Fruit fly (Drosophila melanogaster) whole organism, embryonic: Measurements from ENCODE around the gene CG42685.

Experiments used
- ATbp ChIP-seq: fragments of 200-800 bp; sonication (Bioruptor generic); optimal IDR thresholded peaks from 2 replicates; lab custom pipeline; 2017; ENCODE audit warnings: missing biosample characterization, mild to moderate bottlenecking, missing genetic modification characterization, missing genetic modification reagents
- Abd-B ChIP-seq: fragments of 200-800 bp; sonication (Bioruptor generic); optimal IDR thresholded peaks from 2 replicates; lab custom pipeline; 2018; ENCODE audit warnings: missing biosample characterization, mild to moderate bottlenecking, missing genetic modification characterization, moderate library complexity
- C15 ChIP-seq: fragments of 200-800 bp; sonication (Bioruptor generic); IDR thresholded peaks from 3 replicates; pipeline ENCODE4 v1.3.6; 2022; ENCODE audit warnings: missing biosample characterization, missing genetic modification characterization
- CG10565 ChIP-seq: fragments of 200-800 bp; sonication (Bioruptor generic); optimal IDR thresholded peaks from 3 replicates; lab custom pipeline; 2016; ENCODE audit warnings: missing biosample characterization, mild to moderate bottlenecking, missing genetic modification characterization
- CG10959 ChIP-seq: fragments of 200-800 bp; sonication (Bioruptor generic); IDR thresholded peaks from 2 replicates; pipeline ENCODE4 v1.3.6; 2022; ENCODE audit warnings: missing biosample characterization, missing genetic modification characterization
- CG11247 ChIP-seq: fragments of 200-800 bp; sonication (Bioruptor generic); IDR thresholded peaks from 2 replicates; pipeline ENCODE4 v1.3.6; 2022; ENCODE audit warnings: missing biosample characterization, missing genetic modification characterization
- CG11456 ChIP-seq: fragments of 200-800 bp; sonication (Bioruptor generic); IDR thresholded peaks from 3 replicates; pipeline ENCODE4 v1.3.6; 2022; ENCODE audit warnings: missing biosample characterization, missing genetic modification characterization
- CG12236 ChIP-seq: fragments of 200-800 bp; sonication (Bioruptor generic); optimal IDR thresholded peaks from 2 replicates; lab custom pipeline; 2016; ENCODE audit warnings: missing biosample characterization, missing genetic modification characterization
- CG13287 ChIP-seq: fragments of 200-800 bp; sonication (Bioruptor generic); IDR thresholded peaks from 2 replicates; pipeline ENCODE4 v1.3.6; 2022; ENCODE audit warnings: missing biosample characterization, missing genetic modification characterization; ENCODE audit not compliant: partially characterized antibody
- CG13624 ChIP-seq: fragments of 200-800 bp; sonication (Bioruptor generic); optimal IDR thresholded peaks from 2 replicates; lab custom pipeline; 2016; ENCODE audit warnings: missing biosample characterization, missing genetic modification characterization
- CG14860 ChIP-seq: fragments of 200-800 bp; sonication (Bioruptor generic); IDR thresholded peaks from 3 replicates; pipeline ENCODE4 v1.3.6; 2022; ENCODE audit warnings: missing biosample characterization, missing genetic modification characterization; ENCODE audit not compliant: partially characterized antibody
- CG17186 ChIP-seq: fragments of 200-800 bp; sonication (Bioruptor generic); optimal IDR thresholded peaks from 3 replicates; lab custom pipeline; 2017; ENCODE audit warnings: missing biosample characterization, missing genetic modification reagents, missing genetic modification characterization
- CG17361 ChIP-seq: fragments of 200-800 bp; sonication (Bioruptor generic); IDR thresholded peaks from 3 replicates; pipeline ENCODE4 v1.3.6; 2022; ENCODE audit warnings: missing biosample characterization, missing genetic modification characterization
- CG17829 ChIP-seq: fragments of 200-800 bp; optimal IDR thresholded peaks from 2 replicates; lab custom pipeline; 2019; ENCODE audit warnings: missing biosample characterization, mild to moderate bottlenecking, missing genetic modification characterization, moderate library complexity
- CG18476 ChIP-seq: fragments of 200-800 bp; sonication (Bioruptor generic); optimal IDR thresholded peaks from 2 replicates; lab custom pipeline; 2016; ENCODE audit warnings: missing biosample characterization, mild to moderate bottlenecking, missing genetic modification characterization
- CG2199 ChIP-seq: fragments of 200-800 bp; sonication (Bioruptor generic); IDR thresholded peaks from 3 replicates; pipeline ENCODE4 v1.3.6; 2022; ENCODE audit warnings: missing biosample characterization, missing genetic modification characterization
- CG2889 ChIP-seq: fragments of 200-800 bp; sonication (Bioruptor generic); IDR thresholded peaks from 3 replicates; pipeline ENCODE4 v1.3.6; 2022; ENCODE audit warnings: missing biosample characterization, missing genetic modification characterization
- CG3847 ChIP-seq: fragments of 200-800 bp; sonication (Bioruptor generic); IDR thresholded peaks from 2 replicates; pipeline ENCODE4 v1.3.6; 2022; ENCODE audit warnings: missing biosample characterization, missing genetic modification characterization
- CG3995 ChIP-seq: fragments of 200-800 bp; sonication (Bioruptor generic); optimal IDR thresholded peaks from 3 replicates; lab custom pipeline; 2016; ENCODE audit warnings: missing biosample characterization, missing genetic modification characterization
- CG4282 ChIP-seq: fragments of 200-800 bp; sonication (Bioruptor generic); optimal IDR thresholded peaks from 2 replicates; lab custom pipeline; 2016; ENCODE audit warnings: missing biosample characterization, missing genetic modification characterization
- CG4707 ChIP-seq: fragments of 200-800 bp; sonication (Bioruptor generic); optimal IDR thresholded peaks from 2 replicates; lab custom pipeline; 2018; ENCODE audit warnings: missing biosample characterization, mild to moderate bottlenecking, missing genetic modification characterization, moderate library complexity
- CG7271 ChIP-seq: fragments of 200-800 bp; sonication (Bioruptor generic); optimal IDR thresholded peaks from 2 replicates; lab custom pipeline; 2018; ENCODE audit warnings: missing biosample characterization, mild to moderate bottlenecking, missing genetic modification characterization, moderate library complexity
- CG9215 ChIP-seq: fragments of 200-800 bp; sonication (Bioruptor generic); IDR thresholded peaks from 2 replicates; pipeline ENCODE4 v1.3.6; 2022; ENCODE audit warnings: missing biosample characterization, missing genetic modification characterization
- CG9609 ChIP-seq: fragments of 200-800 bp; sonication (Bioruptor generic); optimal IDR thresholded peaks from 3 replicates; lab custom pipeline; 2016; ENCODE audit warnings: missing biosample characterization, missing genetic modification characterization
- Doc3 ChIP-seq: fragments of 200-800 bp; sonication (Bioruptor generic); IDR thresholded peaks from 3 replicates; pipeline ENCODE4 v1.3.6; 2022; ENCODE audit warnings: missing biosample characterization, missing genetic modification characterization; ENCODE audit not compliant: partially characterized antibody
- HLH3B ChIP-seq: fragments of 200-800 bp; sonication (Bioruptor generic); IDR thresholded peaks from 2 replicates; pipeline ENCODE4 v1.3.6; 2022; ENCODE audit warnings: missing biosample characterization, missing genetic modification characterization
- HLH54F ChIP-seq: fragments of 200-800 bp; sonication (Bioruptor generic); optimal IDR thresholded peaks from 3 replicates; lab custom pipeline; 2016; ENCODE audit warnings: missing biosample characterization, missing genetic modification characterization
- Med ChIP-seq: fragments of 200-800 bp; sonication (Bioruptor generic); peaks from one replicate; lab custom pipeline; 2016; ENCODE audit warnings: missing biosample characterization, missing genetic modification characterization, mild to moderate bottlenecking, inconsistent platforms, moderate library complexity
- Nf-YB ChIP-seq: fragments of 200-800 bp; sonication (Bioruptor generic); optimal IDR thresholded peaks from 3 replicates; lab custom pipeline; 2019; ENCODE audit warnings: missing biosample characterization, mild to moderate bottlenecking, missing genetic modification characterization, moderate library complexity
- Rfx ChIP-seq: fragments of 200-800 bp; sonication (Bioruptor generic); IDR thresholded peaks from 2 replicates; pipeline ENCODE4 v1.3.6; 2022; ENCODE audit warnings: missing biosample characterization, missing genetic modification characterization
- Stat92E ChIP-seq, 3 experiments: fragments of >200 bp in 2 of 3; fragments of 200-800 bp in 1 of 3; sonication (Bioruptor generic) in 1 of 3; optimal IDR thresholded peaks; 2 replicates each; lab custom pipeline; 2017 to 2019; ENCODE audit warnings: missing biosample characterization in 3 of 3, missing genetic modification characterization in 3 of 3, mild to moderate bottlenecking in 1 of 3, moderate library complexity in 1 of 3
- Usf ChIP-seq: fragments of 200-800 bp; sonication (Bioruptor generic); optimal IDR thresholded peaks from 2 replicates; lab custom pipeline; 2017; ENCODE audit warnings: missing genotype, missing biosample characterization, missing genetic modification characterization
- YL-1 ChIP-seq: fragments of 200-800 bp; sonication (Bioruptor generic); optimal IDR thresholded peaks from 3 replicates; lab custom pipeline; 2017; ENCODE audit warnings: missing biosample characterization, mild to moderate bottlenecking, missing genetic modification characterization
- al ChIP-seq: fragments of 200-800 bp; sonication (Bioruptor generic); IDR thresholded peaks from 2 replicates; pipeline ENCODE4 v1.3.6; 2022; ENCODE audit warnings: missing biosample characterization, missing genetic modification characterization
- chn ChIP-seq: fragments of 200-800 bp; sonication (Bioruptor generic); optimal IDR thresholded peaks from 2 replicates; lab custom pipeline; 2016; ENCODE audit warnings: missing biosample characterization, missing genetic modification characterization
- croc ChIP-seq: fragments of 200-800 bp; sonication (Bioruptor generic); conservative IDR thresholded peaks from 3 replicates; pipeline ENCODE4 v1.3.6; 2022; ENCODE audit warnings: missing biosample characterization, missing genetic modification characterization
- eve ChIP-seq, 2 experiments: fragments of >200 bp; optimal IDR thresholded peaks; 2 replicates each; lab custom pipeline; 2017; ENCODE audit warnings: missing biosample characterization in 2 of 2, missing genetic modification characterization in 2 of 2
- exex ChIP-seq: fragments of 200-800 bp; sonication (Bioruptor generic); optimal IDR thresholded peaks from 4 replicates; lab custom pipeline; 2018; ENCODE audit warnings: missing biosample characterization, mild to moderate bottlenecking, missing genetic modification characterization, moderate library complexity
- hth ChIP-seq: fragments of >200 bp; optimal IDR thresholded peaks from 2 replicates; lab custom pipeline; 2017; ENCODE audit warnings: inconsistent platforms
- ind ChIP-seq: fragments of 200-800 bp; sonication (Bioruptor generic); optimal IDR thresholded peaks from 3 replicates; lab custom pipeline; 2016; ENCODE audit warnings: missing biosample characterization, missing genetic modification characterization
- maf-S ChIP-seq: fragments of 200-800 bp; sonication (Bioruptor generic); optimal IDR thresholded peaks from 2 replicates; lab custom pipeline; 2016; ENCODE audit warnings: missing biosample characterization, missing genetic modification characterization
- phol ChIP-seq: fragments of 200-800 bp; sonication (Bioruptor generic); optimal IDR thresholded peaks from 3 replicates; lab custom pipeline; 2018; ENCODE audit warnings: missing biosample characterization, mild to moderate bottlenecking, missing genetic modification characterization, moderate library complexity
- pzg ChIP-seq: fragments of 200-800 bp; sonication (Bioruptor generic); optimal IDR thresholded peaks from 3 replicates; lab custom pipeline; 2018; ENCODE audit warnings: missing biosample characterization, mild to moderate bottlenecking, missing genetic modification characterization, moderate library complexity
- schlank ChIP-seq: fragments of 200-800 bp; sonication (Bioruptor generic); optimal IDR thresholded peaks from 2 replicates; lab custom pipeline; 2018; ENCODE audit warnings: missing biosample characterization, mild to moderate bottlenecking, missing genetic modification characterization
- sr ChIP-seq: fragments of 200-800 bp; sonication (Bioruptor generic); IDR thresholded peaks from 3 replicates; pipeline ENCODE4 v1.3.6; 2022; ENCODE audit warnings: missing biosample characterization, missing genetic modification characterization
- tap ChIP-seq: fragments of 200-800 bp; optimal IDR thresholded peaks from 3 replicates; lab custom pipeline; 2019; ENCODE audit warnings: missing biosample characterization, mild to moderate bottlenecking, missing genetic modification characterization, moderate library complexity
- tgo ChIP-seq: fragments of 200-800 bp; sonication (Bioruptor generic); IDR thresholded peaks from 3 replicates; pipeline ENCODE4 v1.3.6; 2022; ENCODE audit warnings: missing biosample characterization, missing genetic modification characterization
- tio ChIP-seq: fragments of 200-800 bp; sonication (Bioruptor generic); optimal IDR thresholded peaks from 2 replicates; lab custom pipeline; 2017; ENCODE audit warnings: missing biosample characterization, missing genetic modification characterization, inconsistent platforms
- tx ChIP-seq: fragments of 200-800 bp; sonication (Bioruptor generic); optimal IDR thresholded peaks from 2 replicates; lab custom pipeline; 2016; ENCODE audit warnings: missing biosample characterization, missing genetic modification characterization
- wdn ChIP-seq: fragments of 200-800 bp; sonication (Bioruptor generic); IDR thresholded peaks from 2 replicates; pipeline ENCODE4 v1.3.6; 2022; ENCODE audit warnings: missing biosample characterization, missing genetic modification characterization

The CG42685 gene

DNA sequence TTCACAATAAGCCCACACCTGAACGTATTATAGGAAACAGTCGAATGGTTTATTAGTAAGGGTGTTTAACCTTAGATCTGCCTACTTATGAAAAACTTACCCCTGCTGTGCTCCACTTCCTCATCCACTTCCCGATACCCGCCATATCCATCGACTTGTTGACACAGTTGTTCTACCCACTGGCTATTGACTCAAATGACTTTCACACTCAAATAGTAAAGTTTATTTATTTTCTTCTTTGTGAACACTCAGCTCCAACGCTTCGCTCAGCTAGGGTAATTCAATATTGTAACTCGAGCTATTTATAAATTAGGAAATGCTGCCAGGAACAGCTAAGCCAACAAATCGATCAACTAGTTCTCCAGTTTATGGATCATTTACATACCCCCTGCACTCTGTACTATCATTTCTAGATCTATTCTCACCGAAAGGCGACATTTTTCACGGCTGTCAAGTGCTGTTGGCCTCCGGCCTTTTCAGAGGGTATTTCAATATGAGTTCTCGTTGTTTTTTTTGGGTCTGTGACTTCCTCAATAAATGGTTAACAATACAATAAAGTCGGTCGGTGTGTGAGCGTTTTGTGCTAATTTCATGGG, 44.2 kb downstream of the CG42685 start (continued):
- TF ChIP-seq YL-1 (GFP tag; lab: Kevin White, UChicago) (peak; percentile 81), HLH54F (peak; percentile 81), tap (tag; lab: Kevin White, UChicago) (peak; percentile 64), chn (GFP tag; lab: Kevin White, UChicago) (peak; percentile 58), CG11456 (GFP tag; lab: Robert Waterston, UW) (no peak; the same call in 1 of the 3 replicates), CG3995 (GFP tag; lab: Kevin White, UChicago) (peak; percentile 57), CG18476 (peak; percentile 89), CG11247 (GFP tag; lab: Robert Waterston, UW) (peak; percentile 75), CG2889 (GFP tag; lab: Robert Waterston, UW) (0 out of 3 replicates have a peak, but pooled peaks have one; percentile 50), maf-S (peak; percentile 89), CG14860 (no peak), croc (GFP tag; lab: Robert Waterston, UW) (no peak), CG17361 (GFP tag; lab: Robert Waterston, UW) (peak; percentile 68; the same call in 2 of the 3 replicates), CG9609 (GFP tag; lab: Kevin White, UChicago) (peak; percentile 73), C15 (GFP tag; lab: Robert Waterston, UW) (peak; percentile 40; the same call in 1 of the 3 replicates), phol (tag; lab: Kevin White, UChicago) (no peak), sr (GFP tag; lab: Robert Waterston, UW) (peak; percentile 70; the same call in 2 of the 3 replicates), ind (GFP tag; lab: Kevin White, UChicago) (peak; percentile 37), HLH3B (GFP tag; lab: Robert Waterston, UW) (peak; percentile 85; the same call in 1 of the 2 replicates), CG7271 (peak; percentile 55), CG10565 (GFP tag; lab: Kevin White, UChicago) (peak; percentile 46), CG17829 (tag; lab: Kevin White, UChicago) (peak; percentile 50), tgo (GFP tag; lab: Robert Waterston, UW) (peak; percentile 61), Usf (GFP tag; lab: Kevin White, UChicago) (no peak), CG13287 (no peak), Nf-YB (GFP tag; lab: Kevin White, UChicago) (peak; percentile 40), CG10959 (GFP tag; lab: Robert Waterston, UW) (peak; percentile 68), tx (peak; percentile 71), tio (peak; percentile 82), CG4282 (peak; percentile 86), wdn (GFP tag; lab: Robert Waterston, UW) (peak; percentile 59; the same call in 1 of the 2 replicates), exex (tag; lab: Kevin White, UChicago) (peak; percentile 58), schlank (tag; lab: Kevin White, UChicago) (peak; percentile 95), pzg (GFP tag; lab: Kevin White, UChicago) (peak; percentile 17), al (no peak), CG12236 (peak; percentile 91), CG3847 (GFP tag; lab: Robert Waterston, UW) (peak; percentile 40; the same call in 1 of the 2 replicates), ATbp (GFP tag; lab: Kevin White, UChicago) (peak; percentile 98), Stat92E (GFP tag; optimal IDR thresholded peaks at IDR 0.05; lab: Kevin White, UChicago) (no peak), CG17186 (GFP tag; lab: Kevin White, UChicago) (peak; percentile 67), hth (lab: Kevin White, UChicago) (no peak), CG4707 (GFP tag; lab: Kevin White, UChicago) (peak; percentile 91), Med (GFP tag; lab: Kevin White, UChicago) (peak; percentile 99), CG13624 (peak; percentile 83), Doc3 (GFP tag; lab: Robert Waterston, UW) (no peak), CG2199 (GFP tag; lab: Robert Waterston, UW) (peak; percentile 28; the same call in 1 of the 3 replicates), Rfx (GFP tag; lab: Robert Waterston, UW) (peak; percentile 82), CG9215 (GFP tag; lab: Robert Waterston, UW) (no peak; the same call in 1 of the 2 replicates), Abd-B (no peak), eve (GFP tag; optimal IDR thresholded peaks at IDR 0.05; lab: Kevin White, UChicago) (peak in 1 of 2 experiments; percentile 87)
